Fruit fly (Drosophila melanogaster): Measurements from ENCODE around the gene CG17078.

The CG17078 gene

dm6 chr2L:249048-249825, 28.8 kb downstream of the CG17078 start (continued):
- TF ChIP-seq D (optimal IDR thresholded peaks at IDR 0.05) (no peak), D (GFP tag; optimal IDR thresholded peaks at IDR 0.05) (peak; percentile 14), CG5245 (GFP tag; optimal IDR thresholded peaks at IDR 0.05) (no peak), Bdp1 (GFP tag; optimal IDR thresholded peaks at IDR 0.05) (no peak), sim (GFP tag; IDR thresholded peaks at IDR 0.05) (no peak), CG9609 (GFP tag; optimal IDR thresholded peaks at IDR 0.05) (no peak), CG11093 (GFP tag; IDR thresholded peaks at IDR 0.05) (no peak), CG42726 (GFP tag; IDR thresholded peaks at IDR 0.05; ENCODE audit: partially characterized antibody) (no peak), crc (GFP tag; optimal IDR thresholded peaks at IDR 0.05) (no peak), CG4730 (GFP tag; IDR thresholded peaks at IDR 0.05) (no peak), ase (GFP tag; IDR thresholded peaks at IDR 0.05) (no peak), sr (GFP tag; IDR thresholded peaks at IDR 0.05) (no peak), pfk (GFP tag; optimal IDR thresholded peaks at IDR 0.05) (peak; percentile 24), CG16779 (GFP tag; IDR thresholded peaks at IDR 0.05) (0 out of 2 replicates have a peak, but pooled peaks have one; percentile 9), CG9817 (tag; optimal IDR thresholded peaks at IDR 0.05) (no peak), Dad (GFP tag; optimal IDR thresholded peaks at IDR 0.05) (no peak), CG32772 (GFP tag; IDR thresholded peaks at IDR 0.05) (no peak), CG8089 (GFP tag; optimal IDR thresholded peaks at IDR 0.05) (no peak), CG31441 (GFP tag; IDR thresholded peaks at IDR 0.05) (peak; percentile 25; the same call in 1 of the 2 replicates), CG2129 (GFP tag; IDR thresholded peaks at IDR 0.05; ENCODE audit: partially characterized antibody) (0 out of 2 replicates have a peak, but pooled peaks have one; percentile 11), pum (GFP tag; optimal IDR thresholded peaks at IDR 0.05) (no peak), CG13894 (tag; optimal IDR thresholded peaks at IDR 0.05) (no peak), CG18262 (tag; optimal IDR thresholded peaks at IDR 0.05) (peak; percentile 31), CG1024 (GFP tag; IDR thresholded peaks at IDR 0.05) (no peak), CG15073 (GFP tag; optimal IDR thresholded peaks at IDR 0.05) (no peak), wek (GFP tag; optimal IDR thresholded peaks at IDR 0.05) (no peak), CrebB (tag; optimal IDR thresholded peaks at IDR 0.05) (no peak), tio (GFP tag; optimal IDR thresholded peaks at IDR 0.05) (peak; percentile 13), CG7372 (GFP tag; IDR thresholded peaks at IDR 0.05) (no peak), GATAe (GFP tag; conservative IDR thresholded peaks at IDR 0.05) (no peak), ftz-f1 (GFP tag; optimal IDR thresholded peaks at IDR 0.05) (no peak), inv (GFP tag; IDR thresholded peaks at IDR 0.05; ENCODE audit: partially characterized antibody) (no peak), CG10431 (GFP tag; optimal IDR thresholded peaks at IDR 0.05) (no peak), CG17829 (tag; optimal IDR thresholded peaks at IDR 0.05) (no peak), tx (GFP tag; optimal IDR thresholded peaks at IDR 0.05) (no peak), CkIIα-i1 (GFP tag; IDR thresholded peaks at IDR 0.05) (no peak), CG9797 (GFP tag; optimal IDR thresholded peaks at IDR 0.05) (no peak), nerfin-1 (tag; optimal IDR thresholded peaks at IDR 0.05) (peak; percentile 3), CTCF (GFP tag; optimal IDR thresholded peaks at IDR 0.05) (no peak), CG18599 (GFP tag; optimal IDR thresholded peaks at IDR 0.05) (no peak), exex (tag; optimal IDR thresholded peaks at IDR 0.05) (no peak), mld (GFP tag; IDR thresholded peaks at IDR 0.05; ENCODE audit: partially characterized antibody) (no peak), hbn (GFP tag; IDR thresholded peaks at IDR 0.05; ENCODE audit: partially characterized antibody) (no peak; the same call in 1 of the 2 replicates), gcm2 (GFP tag; optimal IDR thresholded peaks at IDR 0.05) (no peak), HLH54F (GFP tag; optimal IDR thresholded peaks at IDR 0.05) (no peak), Optix (GFP tag; IDR thresholded peaks at IDR 0.05) (no peak), Nf-YA (GFP tag; IDR thresholded peaks at IDR 0.05) (no peak), Fer2 (tag; optimal IDR thresholded peaks at IDR 0.05) (no peak), Doc3 (GFP tag; IDR thresholded peaks at IDR 0.05; ENCODE audit: partially characterized antibody) (no peak), CG4617 (GFP tag; optimal IDR thresholded peaks at IDR 0.05; ENCODE audit: borderline replicate concordance) (no peak), fu2 (GFP tag; optimal IDR thresholded peaks at IDR 0.05) (no peak)
